Worm (Caenorhabditis elegans) whole organism, late embryonic: Measurements from ENCODE around the gene cdka-1.

Experiments
- ceh-2 ChIP-seq: sonication (generic microtip); optimal IDR thresholded peaks from 2 replicates; lab custom pipeline; 2016; ENCODE audit warnings: missing genotype, missing genetic modification characterization, missing compliant biosample characterization
- elt-2 ChIP-seq: sonication (generic microtip); optimal IDR thresholded peaks from 2 replicates; lab custom pipeline; 2016; ENCODE audit warnings: missing genetic modification reagents, missing genetic modification characterization, missing compliant biosample characterization
- madf-2 ChIP-seq: sonication (generic microtip); optimal IDR thresholded peaks from 2 replicates; lab custom pipeline; 2017; ENCODE audit warnings: missing genetic modification characterization, missing compliant biosample characterization

DNA sequence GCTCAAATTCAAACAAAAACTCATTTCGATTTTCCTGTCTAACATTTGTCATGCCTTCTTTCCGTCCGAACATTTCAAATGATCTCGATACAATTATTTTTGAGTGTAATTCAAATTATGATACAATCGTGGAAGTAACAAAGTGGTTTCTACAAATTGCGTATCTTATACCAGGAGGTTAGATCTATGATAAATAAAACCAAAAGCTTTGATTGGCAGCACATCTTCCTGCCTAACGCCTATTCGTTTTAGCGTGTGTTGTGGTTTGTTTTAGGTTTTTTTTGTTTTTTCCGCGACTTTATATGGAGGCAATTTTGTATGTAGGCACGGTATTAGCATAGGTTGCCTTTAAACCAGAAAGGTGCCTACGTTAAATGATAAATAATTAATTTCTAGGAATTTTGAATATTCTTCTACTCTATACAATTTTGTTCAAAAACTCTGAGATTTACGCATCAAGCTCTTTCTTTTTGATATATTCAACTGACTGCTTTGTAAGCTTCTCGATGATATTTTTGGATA is 21.4 kb downstream of the cdka-1 start, which contains the start of gene srg-11:
- TF ChIP-seq elt-2 (tag; lab: Kevin White, UChicago) (no peak), ceh-2 (tag; lab: Kevin White, UChicago) (no peak), madf-2 (tag; lab: Kevin White, UChicago) (no peak)
